Worm (Caenorhabditis elegans) whole organism, L4/young adult: ENCODE data around the gene ppm-1.H.

Experiments used
- W03F9.2 ChIP-seq: fragments of 150-350 bp; optimal IDR thresholded peaks from 2 replicates; lab custom pipeline; 2014; ENCODE audit warnings: missing biosample characterization, missing genetic modification characterization
- dao-5 ChIP-seq: sonication (generic microtip); optimal IDR thresholded peaks from 2 replicates; lab custom pipeline; 2016; ENCODE audit warnings: missing genotype, missing genetic modification characterization, moderate library complexity, missing compliant biosample characterization
- him-1 ChIP-seq: sonication (generic microtip); optimal IDR thresholded peaks from 2 replicates; lab custom pipeline; 2016; ENCODE audit warnings: missing genotype, missing genetic modification reagents, missing genetic modification characterization, missing compliant biosample characterization

DNA sequence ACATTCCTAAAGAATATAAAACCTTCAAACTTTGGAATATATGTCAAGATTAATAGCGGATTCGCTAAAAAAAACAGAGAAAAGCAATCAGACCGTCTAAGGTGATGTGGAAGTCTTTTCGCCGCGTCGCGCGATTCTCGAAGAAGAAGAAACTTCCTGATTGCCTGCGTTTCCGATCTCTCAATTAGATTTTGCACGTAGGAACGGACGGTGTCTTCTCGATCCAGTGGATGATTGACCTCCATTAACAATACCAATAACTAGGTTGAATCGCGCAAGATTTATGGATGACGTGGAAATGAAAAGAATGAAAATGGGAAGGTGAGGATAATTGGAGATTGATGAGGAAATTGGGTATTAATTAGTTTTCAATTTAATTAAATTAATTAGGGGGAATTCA is 51.0 kb downstream of the ppm-1.H start:
- no peak for TF ChIP-seq him-1 (tag; lab: Kevin White, UChicago)
- TF ChIP-seq W03F9.2 = no peak
- no peak for TF ChIP-seq dao-5 (tag; lab: Kevin White, UChicago)
